Worm (Caenorhabditis elegans) whole organism, L3 larva: ENCODE measurements around the gene Y40C5A.4.

Experiments
- R02D3.7 ChIP-seq: fragments of 150-350 bp; optimal IDR thresholded peaks from 2 replicates; lab custom pipeline; 2014; ENCODE audit warnings: missing biosample characterization, missing genetic modification characterization
- ZK546.5 ChIP-seq: sonication (generic microtip); optimal IDR thresholded peaks from 2 replicates; lab custom pipeline; 2017; ENCODE audit warnings: missing biosample characterization, missing genetic modification characterization
- aly-2 ChIP-seq: fragments of 150-350 bp; optimal IDR thresholded peaks from 2 replicates; lab custom pipeline; 2014; ENCODE audit warnings: missing biosample characterization, missing genetic modification characterization
- ama-1 ChIP-seq: fragments of 150-350 bp; optimal IDR thresholded peaks from 2 replicates; lab custom pipeline; 2018
- ceh-16 ChIP-seq: sonication (generic microtip); optimal IDR thresholded peaks from 2 replicates; lab custom pipeline; 2017; ENCODE audit warnings: missing biosample characterization, missing genetic modification characterization
- ceh-28 ChIP-seq: fragments of 150-350 bp; optimal IDR thresholded peaks from 2 replicates; lab custom pipeline; 2014; ENCODE audit warnings: missing biosample characterization, missing genetic modification reagents, missing genetic modification characterization
- ceh-82 ChIP-seq: fragments of 150-350 bp; optimal IDR thresholded peaks from 2 replicates; lab custom pipeline; 2014; ENCODE audit warnings: missing biosample characterization, missing genetic modification characterization
- ceh-9 ChIP-seq: sonication (generic microtip); optimal IDR thresholded peaks from 2 replicates; lab custom pipeline; 2018; ENCODE audit warnings: missing biosample characterization, missing genetic modification characterization
- daf-12 ChIP-seq: fragments of 150-350 bp; optimal IDR thresholded peaks from 2 replicates; lab custom pipeline; 2014; ENCODE audit warnings: missing biosample characterization, missing genetic modification reagents, missing genetic modification characterization
- egl-27 ChIP-seq: sonication (generic microtip); optimal IDR thresholded peaks from 4 replicates; lab custom pipeline; 2017; ENCODE audit warnings: missing biosample characterization, missing genetic modification reagents, missing genetic modification characterization
- egl-5 ChIP-seq: fragments of 150-350 bp; optimal IDR thresholded peaks from 2 replicates; lab custom pipeline; 2017; ENCODE audit warnings: missing biosample characterization, missing genetic modification reagents, missing genetic modification characterization, inconsistent platforms
- elt-1 ChIP-seq: fragments of 150-350 bp; optimal IDR thresholded peaks from 2 replicates; lab custom pipeline; 2014; ENCODE audit warnings: missing biosample characterization, missing genetic modification characterization
- elt-2 ChIP-seq: sonication (generic microtip); optimal IDR thresholded peaks from 2 replicates; lab custom pipeline; 2016; ENCODE audit warnings: missing genetic modification reagents, mild to moderate bottlenecking, missing genetic modification characterization, missing compliant biosample characterization
- elt-3 ChIP-seq, 3 experiments: fragments of 150-350 bp in 1 of 3; sonication (generic microtip) in 2 of 3; optimal IDR thresholded peaks; 2 replicates in 2 of 3; 4 replicates in 1 of 3; lab custom pipeline; 2014 to 2017; ENCODE audit warnings: missing biosample characterization in 3 of 3, missing genetic modification characterization in 3 of 3
- eor-1 ChIP-seq, 2 experiments: fragments of 150-350 bp; optimal IDR thresholded peaks; 2 replicates each; lab custom pipeline; 2014 to 2018; ENCODE audit warnings: missing biosample characterization in 2 of 2, missing genetic modification characterization in 2 of 2
- fkh-10 ChIP-seq: sonication (generic microtip); optimal IDR thresholded peaks from 2 replicates; lab custom pipeline; 2017; ENCODE audit warnings: missing biosample characterization, missing genetic modification reagents, missing genetic modification characterization
- fkh-2 ChIP-seq: fragments of 150-350 bp; optimal IDR thresholded peaks from 2 replicates; lab custom pipeline; 2014; ENCODE audit warnings: missing biosample characterization, missing genetic modification reagents, missing genetic modification characterization
- fos-1 ChIP-seq: fragments of 150-350 bp; optimal IDR thresholded peaks from 2 replicates; lab custom pipeline; 2014; ENCODE audit warnings: missing biosample characterization, missing genetic modification characterization
- hmg-11 ChIP-seq: sonication (generic microtip); optimal IDR thresholded peaks from 2 replicates; lab custom pipeline; 2016; ENCODE audit warnings: missing genetic modification characterization, missing compliant biosample characterization
- jun-1 ChIP-seq: fragments of 150-350 bp; optimal IDR thresholded peaks from 2 replicates; lab custom pipeline; 2014; ENCODE audit warnings: missing biosample characterization, missing genetic modification reagents, missing genetic modification characterization
- lin-15B ChIP-seq: fragments of 150-350 bp; optimal IDR thresholded peaks from 2 replicates; lab custom pipeline; 2014; ENCODE audit warnings: missing biosample characterization, missing genetic modification characterization
- lin-39 ChIP-seq: fragments of 150-350 bp; optimal IDR thresholded peaks from 2 replicates; lab custom pipeline; 2018; ENCODE audit warnings: missing biosample characterization, missing genetic modification reagents, missing genetic modification characterization
- lsy-12 ChIP-seq: sonication (generic microtip); optimal IDR thresholded peaks from 2 replicates; lab custom pipeline; 2016; ENCODE audit warnings: mild to moderate bottlenecking, missing genetic modification characterization, missing compliant biosample characterization
- mdl-1 ChIP-seq: fragments of 150-350 bp; optimal IDR thresholded peaks from 2 replicates; lab custom pipeline; 2014; ENCODE audit warnings: missing biosample characterization, missing genetic modification characterization
- mml-1 ChIP-seq: fragments of 150-350 bp; sonication (generic microtip); optimal IDR thresholded peaks from 3 replicates; lab custom pipeline; 2014; ENCODE audit warnings: missing biosample characterization, missing genetic modification characterization
- nfya-1 ChIP-seq: sonication (generic microtip); optimal IDR thresholded peaks from 2 replicates; lab custom pipeline; 2017; ENCODE audit warnings: missing genetic modification characterization, mild to moderate bottlenecking, missing compliant biosample characterization, antibody characterized with exemption, moderate library complexity; ENCODE audit not compliant: insufficient read depth
- nhr-11 ChIP-seq: fragments of 150-350 bp; optimal IDR thresholded peaks from 2 replicates; lab custom pipeline; 2014; ENCODE audit warnings: missing biosample characterization, missing genetic modification characterization
- nhr-12 ChIP-seq: fragments of 150-350 bp; optimal IDR thresholded peaks from 2 replicates; lab custom pipeline; 2014; ENCODE audit warnings: missing biosample characterization, missing genetic modification characterization
- nhr-23 ChIP-seq: fragments of 150-350 bp; optimal IDR thresholded peaks from 2 replicates; lab custom pipeline; 2014; ENCODE audit warnings: missing biosample characterization, missing genetic modification reagents, missing genetic modification characterization
- nhr-237 ChIP-seq: fragments of 150-350 bp; optimal IDR thresholded peaks from 2 replicates; lab custom pipeline; 2014; ENCODE audit warnings: missing biosample characterization, missing genetic modification characterization
- nhr-25 ChIP-seq: sonication (generic microtip); optimal IDR thresholded peaks from 2 replicates; lab custom pipeline; 2017; ENCODE audit warnings: missing biosample characterization, missing genetic modification characterization
- nhr-28 ChIP-seq: fragments of 150-350 bp; optimal IDR thresholded peaks from 2 replicates; lab custom pipeline; 2014; ENCODE audit warnings: missing biosample characterization, missing genetic modification characterization
- nhr-43 ChIP-seq: sonication (generic microtip); optimal IDR thresholded peaks from 2 replicates; lab custom pipeline; 2016; ENCODE audit warnings: mild to moderate bottlenecking, missing genetic modification characterization, missing compliant biosample characterization; ENCODE audit not compliant: poor library complexity, severe bottlenecking
- nhr-67 ChIP-seq: fragments of 150-350 bp; optimal IDR thresholded peaks from 2 replicates; lab custom pipeline; 2014; ENCODE audit warnings: missing biosample characterization, missing genetic modification characterization
- nhr-76 ChIP-seq: fragments of 150-350 bp; sonication (generic microtip); optimal IDR thresholded peaks from 5 replicates; lab custom pipeline; 2014; ENCODE audit warnings: missing biosample characterization, missing genetic modification characterization
- nhr-77 ChIP-seq: fragments of 150-350 bp; optimal IDR thresholded peaks from 2 replicates; lab custom pipeline; 2014; ENCODE audit warnings: missing biosample characterization, missing genetic modification characterization
- pha-4 ChIP-seq: fragments of 150-350 bp; optimal IDR thresholded peaks from 2 replicates; lab custom pipeline; 2014; ENCODE audit warnings: missing biosample characterization, missing genetic modification reagents, missing genetic modification characterization
- pqm-1 ChIP-seq: fragments of 150-350 bp; optimal IDR thresholded peaks from 2 replicates; lab custom pipeline; 2017; ENCODE audit warnings: missing biosample characterization, missing genetic modification characterization, inconsistent platforms
- sea-2 ChIP-seq: fragments of 150-350 bp; sonication (generic microtip); optimal IDR thresholded peaks from 4 replicates; lab custom pipeline; 2014; ENCODE audit warnings: missing biosample characterization, missing genetic modification reagents, missing genetic modification characterization
- skn-1 ChIP-seq: fragments of 150-350 bp; optimal IDR thresholded peaks from 2 replicates; lab custom pipeline; 2014; ENCODE audit warnings: missing biosample characterization, missing genetic modification characterization
- snpc-4 ChIP-seq: fragments of 150-350 bp; optimal IDR thresholded peaks from 2 replicates; lab custom pipeline; 2014; ENCODE audit warnings: missing biosample characterization, missing genetic modification characterization
- tbx-2 ChIP-seq: sonication (generic microtip); optimal IDR thresholded peaks from 2 replicates; lab custom pipeline; 2016; ENCODE audit warnings: mild to moderate bottlenecking, missing genetic modification characterization, missing compliant biosample characterization
- unc-39 ChIP-seq: sonication (generic microtip); optimal IDR thresholded peaks from 4 replicates; lab custom pipeline; 2017; ENCODE audit warnings: missing biosample characterization, missing genetic modification characterization
- unc-62 ChIP-seq: fragments of 150-350 bp; sonication (generic microtip); optimal IDR thresholded peaks from 4 replicates; lab custom pipeline; 2014; ENCODE audit warnings: missing biosample characterization, missing genetic modification reagents, missing genetic modification characterization
- zag-1 ChIP-seq: fragments of 150-350 bp; optimal IDR thresholded peaks from 2 replicates; lab custom pipeline; 2014; ENCODE audit warnings: missing biosample characterization, missing genetic modification characterization
- ztf-11 ChIP-seq: fragments of 150-350 bp; optimal IDR thresholded peaks from 2 replicates; lab custom pipeline; 2014; ENCODE audit warnings: missing biosample characterization, missing genetic modification characterization
- ztf-4 ChIP-seq: fragments of 150-350 bp; optimal IDR thresholded peaks from 2 replicates; lab custom pipeline; 2014; ENCODE audit warnings: missing biosample characterization, missing genetic modification characterization

Gene Y40C5A.4

ce11 chrIV:7323904-7324303, 41.0 kb downstream of the Y40C5A.4 start:
- no peak for TF ChIP-seq elt-2 (tag; lab: Kevin White, UChicago)
- TF ChIP-seq nhr-76 (tag; lab: Kevin White, UChicago): no peak
- TF ChIP-seq eor-1 (tag; optimal IDR thresholded peaks at IDR 0.05; lab: Kevin White, UChicago): no peak
- no peak for TF ChIP-seq daf-12 (tag; lab: Kevin White, UChicago)
- no peak for TF ChIP-seq zag-1 (tag; lab: Kevin White, UChicago)
- no peak for TF ChIP-seq mdl-1 (tag; lab: Kevin White, UChicago)
- TF ChIP-seq pqm-1: no peak

DNA sequence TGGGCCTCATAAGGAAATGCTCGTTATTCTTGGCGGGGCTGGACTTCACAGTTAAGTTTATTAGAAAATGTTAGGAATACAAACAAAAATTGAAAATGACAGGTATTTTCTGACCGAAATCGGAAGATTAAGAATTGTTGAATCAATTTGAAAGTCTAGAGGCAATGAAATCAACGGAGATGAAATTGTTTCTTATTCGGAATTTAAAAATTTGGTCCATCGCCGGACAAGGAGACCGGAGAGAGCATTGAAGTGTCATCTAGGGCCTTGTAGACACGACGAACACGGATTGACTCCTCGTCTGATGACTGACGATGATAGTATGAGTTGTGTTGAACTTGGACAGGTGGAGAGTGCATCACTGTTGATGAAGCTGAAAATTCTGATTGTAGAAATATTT, 44.2 kb downstream of the Y40C5A.4 start:
- TF ChIP-seq nhr-25 (tag; lab: Kevin White, UChicago) (no peak), lin-15B (no peak), fos-1 (tag; lab: Kevin White, UChicago) (no peak), unc-62 (GFP tag; lab: Kevin White, UChicago) (no peak), aly-2 (tag; lab: Kevin White, UChicago) (no peak), ztf-4 (tag; lab: Kevin White, UChicago) (no peak), ceh-9 (tag; lab: Kevin White, UChicago) (no peak)

ce11 chrIV:7319931-7320435, 44.9 kb downstream of the Y40C5A.4 start:
- TF ChIP-seq lin-39 (peak; percentile 90), R02D3.7 (peak; percentile 43), nhr-23 (tag; lab: Kevin White, UChicago) (peak; percentile 90), egl-27 (tag; lab: Kevin White, UChicago) (peak; percentile 10), eor-1 (tag; optimal IDR thresholded peaks at IDR 0.05; lab: Kevin White, UChicago) (no peak), ceh-82 (tag; lab: Kevin White, UChicago) (peak; percentile 51), skn-1 (tag; lab: Kevin White, UChicago) (peak; percentile 21), ceh-9 (tag; lab: Kevin White, UChicago) (no peak), nhr-43 (tag; lab: Kevin White, UChicago) (peak; percentile 37), lin-15B (peak; percentile 50), nhr-76 (tag; lab: Kevin White, UChicago) (no peak), mdl-1 (tag; lab: Kevin White, UChicago) (peak; percentile 79), elt-2 (tag; lab: Kevin White, UChicago) (peak; percentile 69), snpc-4 (tag; lab: Kevin White, UChicago) (no peak), nfya-1 (tag; lab: Kevin White, UChicago) (peak; percentile 90), ZK546.5 (tag; lab: Kevin White, UChicago) (no peak), ama-1 (lab: Kevin White, UChicago) (no peak), nhr-12 (tag; lab: Kevin White, UChicago) (no peak), nhr-237 (tag; lab: Kevin White, UChicago) (no peak), nhr-28 (tag; lab: Kevin White, UChicago) (no peak), nhr-11 (tag; lab: Kevin White, UChicago) (no peak), sea-2 (GFP tag; lab: Kevin White, UChicago) (no peak), daf-12 (tag; lab: Kevin White, UChicago) (no peak), ceh-28 (tag; lab: Kevin White, UChicago) (peak; percentile 73), hmg-11 (tag; lab: Kevin White, UChicago) (peak; percentile 96), egl-5 (tag; lab: Kevin White, UChicago) (peak; percentile 47), fkh-2 (tag; lab: Kevin White, UChicago) (no peak), mml-1 (no peak), fkh-10 (GFP tag; lab: Kevin White, UChicago) (peak; percentile 51), nhr-25 (tag; lab: Kevin White, UChicago) (peak; percentile 8), aly-2 (tag; lab: Kevin White, UChicago) (no peak), elt-3 (tag; optimal IDR thresholded peaks at IDR 0.05; lab: Kevin White, UChicago) (no peak), nhr-77 (no peak), jun-1 (tag; lab: Kevin White, UChicago) (peak; percentile 62), ztf-4 (tag; lab: Kevin White, UChicago) (no peak), elt-1 (tag; lab: Kevin White, UChicago) (no peak), nhr-67 (tag; lab: Kevin White, UChicago) (no peak), lsy-12 (tag; lab: Kevin White, UChicago) (peak; percentile 75), ztf-11 (tag; lab: Kevin White, UChicago) (no peak), pqm-1 (peak; percentile 51), zag-1 (tag; lab: Kevin White, UChicago) (peak; percentile 55), fos-1 (tag; lab: Kevin White, UChicago) (no peak), tbx-2 (tag; lab: Kevin White, UChicago) (peak; percentile 80), unc-39 (tag; lab: Kevin White, UChicago) (no peak), pha-4 (tag; lab: Kevin White, UChicago) (peak; percentile 84), ceh-16 (tag; lab: Kevin White, UChicago) (no peak), unc-62 (GFP tag; lab: Kevin White, UChicago) (peak; percentile 34)
